Worm (Caenorhabditis elegans): ENCODE measurements around the gene egg-3.

DNA sequence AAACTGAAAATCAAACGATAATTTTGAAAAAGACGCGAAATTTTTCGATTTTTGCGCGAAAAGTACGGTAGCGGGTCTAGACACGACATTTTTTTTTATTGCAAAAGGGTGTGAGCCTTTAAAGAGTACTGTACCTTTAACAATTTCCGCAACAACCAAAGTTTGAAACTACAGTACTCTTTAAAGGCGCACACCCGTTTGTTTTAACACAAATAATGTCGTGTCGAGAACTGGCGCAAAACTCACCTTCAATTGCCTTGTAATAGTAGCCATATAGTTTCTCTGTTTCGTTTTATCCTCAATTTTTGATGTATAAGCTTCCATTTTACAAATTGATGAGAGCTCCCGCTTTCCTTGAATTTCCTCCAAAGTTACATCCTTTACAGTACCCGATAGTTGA, 1.0 kb upstream of the egg-3 start:
- TF ChIP-seq snpc-4 (tag; optimal IDR thresholded peaks at IDR 0.05) (no peak), lsy-2 (tag; optimal IDR thresholded peaks at IDR 0.05) (no peak), elt-3 (tag; optimal IDR thresholded peaks at IDR 0.05) (no peak), elt-1 (tag; optimal IDR thresholded peaks at IDR 0.05; ENCODE audit: borderline replicate concordance, insufficient read depth) (no peak), sptf-1 (tag; optimal IDR thresholded peaks at IDR 0.05) (no peak), unc-62 (GFP tag; optimal IDR thresholded peaks at IDR 0.05) (no peak), mls-2 (tag; optimal IDR thresholded peaks at IDR 0.05) (no peak), unc-39 (tag; optimal IDR thresholded peaks at IDR 0.05) (no peak), nhr-12 (tag; optimal IDR thresholded peaks at IDR 0.05) (no peak), ceh-39 (tag; optimal IDR thresholded peaks at IDR 0.05) (no peak), pha-4 (tag; optimal IDR thresholded peaks at IDR 0.05) (no peak)
